Fruit fly (Drosophila melanogaster): ENCODE results near the gene wge.

- TF ChIP-seq CG12605 (GFP tag; IDR thresholded peaks at IDR 0.05) (no peak), gl (tag; optimal IDR thresholded peaks at IDR 0.05) (no peak), CG13204 (GFP tag; optimal IDR thresholded peaks at IDR 0.05) (no peak), Ets98B (GFP tag; IDR thresholded peaks at IDR 0.05) (no peak), rn (GFP tag; IDR thresholded peaks at IDR 0.05) (no peak), CG10348 (GFP tag; IDR thresholded peaks at IDR 0.05) (no peak), D1 (tag; optimal IDR thresholded peaks at IDR 0.05) (no peak), CG9948 (tag; optimal IDR thresholded peaks at IDR 0.05) (no peak)
Measured at dm6 chr3R:22718937-22719606, 1.9 kb downstream of the wge start.
